Worm (Caenorhabditis elegans) whole organism, late embryonic: ENCODE measurements around the gene fbxb-97.

ENCODE experiments used
- K09A11.1 ChIP-seq: sonication (generic microtip); optimal IDR thresholded peaks from 2 replicates; lab custom pipeline; 2017; ENCODE audit warnings: antibody characterized with exemption, mild to moderate bottlenecking, missing genetic modification characterization, missing compliant biosample characterization; ENCODE audit not compliant: insufficient read depth
- ceh-14 ChIP-seq: sonication (generic microtip); optimal IDR thresholded peaks from 2 replicates; lab custom pipeline; 2016; ENCODE audit warnings: missing genotype, missing genetic modification characterization, missing compliant biosample characterization
- ceh-30 ChIP-seq: fragments of 150-350 bp; optimal IDR thresholded peaks from 2 replicates; lab custom pipeline; 2014; ENCODE audit warnings: missing biosample characterization, missing genetic modification characterization
- eyg-1 ChIP-seq: sonication (generic microtip); optimal IDR thresholded peaks from 2 replicates; lab custom pipeline; 2016; ENCODE audit warnings: missing genotype, missing genetic modification characterization, missing compliant biosample characterization
- fkh-10 ChIP-seq: fragments of 150-350 bp; optimal IDR thresholded peaks from 2 replicates; lab custom pipeline; 2014; ENCODE audit warnings: missing biosample characterization, missing genetic modification reagents, missing genetic modification characterization
- nhr-11 ChIP-seq: fragments of 150-350 bp; optimal IDR thresholded peaks from 2 replicates; lab custom pipeline; 2014; ENCODE audit warnings: missing biosample characterization, missing genetic modification characterization
- pag-3 ChIP-seq: sonication (generic microtip); optimal IDR thresholded peaks from 2 replicates; lab custom pipeline; 2016; ENCODE audit warnings: missing compliant biosample characterization, missing genetic modification characterization, borderline replicate concordance
- pqm-1 ChIP-seq: sonication (generic microtip); optimal IDR thresholded peaks from 2 replicates; lab custom pipeline; 2016; ENCODE audit warnings: missing genetic modification characterization, missing compliant biosample characterization
- rnt-1 ChIP-seq: sonication (generic microtip); optimal IDR thresholded peaks from 2 replicates; lab custom pipeline; 2016; ENCODE audit warnings: missing genetic modification characterization, missing compliant biosample characterization
- sox-4 ChIP-seq: sonication (generic microtip); optimal IDR thresholded peaks from 2 replicates; lab custom pipeline; 2017; ENCODE audit warnings: mild to moderate bottlenecking, missing genetic modification characterization, inconsistent platforms, missing compliant biosample characterization
- unc-86 ChIP-seq: sonication (generic microtip); optimal IDR thresholded peaks from 2 replicates; lab custom pipeline; 2016; ENCODE audit warnings: missing genetic modification characterization, missing compliant biosample characterization

ce11 chrII:1895762-1896161, 47.8 kb upstream of the fbxb-97 start, which contains the start of gene math-25:
- TF ChIP-seq fkh-10 (GFP tag; lab: Kevin White, UChicago) (no peak), rnt-1 (tag; lab: Kevin White, UChicago) (no peak), ceh-14 (tag; lab: Kevin White, UChicago) (no peak), sox-4 (tag; lab: Kevin White, UChicago) (no peak), unc-86 (tag; lab: Kevin White, UChicago) (no peak), eyg-1 (tag; lab: Kevin White, UChicago) (no peak), K09A11.1 (tag; lab: Kevin White, UChicago) (no peak), pqm-1 (tag; lab: Kevin White, UChicago) (no peak), pag-3 (no peak), nhr-11 (tag; lab: Kevin White, UChicago) (no peak), ceh-30 (tag; lab: Kevin White, UChicago) (no peak)
